Fruit fly (Drosophila melanogaster) whole organism, adult: ENCODE data around the gene CG42526.

Source experiments
- CG1620 ChIP-seq: fragments of 200-800 bp; sonication (Bioruptor generic); optimal IDR thresholded peaks from 2 replicates; lab custom pipeline; 2016; ENCODE audit warnings: missing biosample characterization, missing genetic modification characterization
- CG5204 ChIP-seq: fragments of 200-800 bp; sonication (Bioruptor generic); optimal IDR thresholded peaks from 2 replicates; lab custom pipeline; 2016; ENCODE audit warnings: missing biosample characterization, missing genetic modification characterization
- CG7101 ChIP-seq: fragments of 200-800 bp; sonication (Bioruptor generic); optimal IDR thresholded peaks from 2 replicates; lab custom pipeline; 2018; ENCODE audit warnings: missing biosample characterization, mild to moderate bottlenecking, missing genetic modification characterization, moderate library complexity
- Clk ChIP-seq: fragments of 200-800 bp; sonication (Bioruptor generic); optimal IDR thresholded peaks from 2 replicates; lab custom pipeline; 2017; ENCODE audit warnings: missing biosample characterization, missing genetic modification characterization
- Hr96 ChIP-seq: fragments of 200-800 bp; sonication (Bioruptor generic); optimal IDR thresholded peaks from 2 replicates; lab custom pipeline; 2016; ENCODE audit warnings: missing biosample characterization, missing genetic modification characterization
- Mnt ChIP-seq: fragments of 200-800 bp; sonication (Bioruptor generic); optimal IDR thresholded peaks from 2 replicates; lab custom pipeline; 2016; ENCODE audit warnings: missing biosample characterization, mild to moderate bottlenecking, missing genetic modification characterization
- cic ChIP-seq: fragments of 200-800 bp; sonication (Bioruptor generic); optimal IDR thresholded peaks from 2 replicates; lab custom pipeline; 2017; ENCODE audit warnings: missing biosample characterization, mild to moderate bottlenecking, missing genetic modification characterization, moderate library complexity
- cnc ChIP-seq, 2 experiments: fragments of >200 bp; optimal IDR thresholded peaks; 2 replicates each; lab custom pipeline; 2017
- kay ChIP-seq: fragments of 200-800 bp; sonication (Bioruptor generic); peaks from one replicate; lab custom pipeline; 2016; ENCODE audit warnings: missing biosample characterization, missing genetic modification characterization, borderline replicate concordance
- ovo ChIP-seq: fragments of 200-800 bp; sonication (Bioruptor generic); optimal IDR thresholded peaks from 2 replicates; lab custom pipeline; 2016; ENCODE audit warnings: missing biosample characterization, missing genetic modification characterization
- toe ChIP-seq: fragments of 200-800 bp; sonication (Bioruptor generic); optimal IDR thresholded peaks from 2 replicates; lab custom pipeline; 2016; ENCODE audit warnings: missing biosample characterization, missing genetic modification characterization

DNA sequence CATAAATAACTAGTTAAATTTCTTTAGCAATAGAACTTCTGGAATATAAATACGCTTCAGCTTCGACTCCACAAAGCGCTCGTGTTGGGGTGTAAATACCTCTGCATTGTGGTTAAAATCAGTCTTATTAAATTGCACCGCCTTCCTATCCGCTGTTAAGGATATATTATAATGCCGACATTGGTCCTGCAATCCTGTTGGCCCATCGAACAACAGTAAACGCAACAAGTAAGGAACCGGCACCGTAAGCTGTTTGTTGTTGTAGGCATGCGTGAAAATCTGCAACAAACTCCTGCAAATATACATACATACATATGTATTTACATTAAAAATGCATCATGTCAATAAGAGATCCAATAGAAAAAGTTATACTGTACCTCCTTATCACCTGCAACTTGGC is 21.2 kb upstream of the CG42526 start:
- no peak for TF ChIP-seq kay (GFP tag; lab: Kevin White, UChicago)
- TF ChIP-seq CG1620 (GFP tag; lab: Kevin White, UChicago) = no peak
- TF ChIP-seq ovo = no peak
- no peak for TF ChIP-seq cnc (optimal IDR thresholded peaks at IDR 0.05; lab: Kevin White, UChicago)
- no peak for TF ChIP-seq cic (GFP tag; lab: Kevin White, UChicago)
- TF ChIP-seq Clk = no peak
- no peak for TF ChIP-seq CG7101
- no peak for TF ChIP-seq Mnt (GFP tag; lab: Kevin White, UChicago)
- TF ChIP-seq CG5204 (GFP tag; lab: Kevin White, UChicago) = no peak
- TF ChIP-seq Hr96 = no peak
- no peak for TF ChIP-seq toe (GFP tag; lab: Kevin White, UChicago)
